Worm (Caenorhabditis elegans): ENCODE data around the gene F46C8.8.

DNA sequence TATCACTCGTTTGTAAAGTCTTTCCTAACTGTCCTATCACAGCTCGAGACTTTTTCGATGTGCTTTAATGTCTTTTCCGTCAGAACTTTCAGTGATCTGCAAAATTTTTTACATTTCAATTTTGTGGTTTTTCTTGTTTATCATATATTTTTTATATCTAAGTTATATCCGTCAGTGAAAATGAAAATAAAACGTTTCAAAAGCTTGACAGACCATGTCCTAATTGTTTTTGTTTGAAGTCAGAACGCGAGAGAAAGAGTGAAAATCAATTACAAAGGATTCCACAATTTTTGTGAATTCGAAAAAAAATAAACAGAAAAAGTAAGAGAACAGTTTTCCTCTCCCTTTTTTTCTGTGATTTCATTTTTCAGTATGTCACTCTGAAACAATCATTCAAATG, 6.1 kb downstream of the F46C8.8 start, which contains the start of gene F46C8.1:
- TF ChIP-seq lir-1 (GFP tag; conservative IDR thresholded peaks at IDR 0.05), result no peak
- no peak for TF ChIP-seq zfh-2 (GFP tag; conservative IDR thresholded peaks at IDR 0.05)

Data from whole organism, young adult.